Fruit fly (Drosophila melanogaster) whole organism, embryonic: ENCODE data around the gene Prosbeta6.

Experiments used
- Adf1 ChIP-seq: fragments of 200-800 bp; sonication (Bioruptor generic); IDR thresholded peaks from 2 replicates; pipeline ENCODE4 v1.3.6; 2022; ENCODE audit warnings: missing biosample characterization, missing genetic modification characterization
- Aef1 ChIP-seq: fragments of 200-800 bp; sonication (Bioruptor generic); IDR thresholded peaks from 3 replicates; pipeline ENCODE4 v1.3.6; 2022; ENCODE audit warnings: missing biosample characterization, missing genetic modification characterization
- B-H1 ChIP-seq: fragments of 200-800 bp; sonication (Bioruptor generic); IDR thresholded peaks from 3 replicates; pipeline ENCODE4 v1.3.6; 2022; ENCODE audit warnings: missing biosample characterization, missing genetic modification characterization
- CG10462 ChIP-seq: fragments of 200-800 bp; sonication (Bioruptor generic); optimal IDR thresholded peaks from 2 replicates; lab custom pipeline; 2016; ENCODE audit warnings: missing biosample characterization, missing genetic modification characterization
- CG10543 ChIP-seq: fragments of 200-800 bp; sonication (Bioruptor generic); optimal IDR thresholded peaks from 3 replicates; lab custom pipeline; 2017; ENCODE audit warnings: missing biosample characterization, mild to moderate bottlenecking, missing genetic modification characterization, moderate library complexity
- CG10654 ChIP-seq: fragments of 200-800 bp; sonication (Bioruptor generic); optimal IDR thresholded peaks from 2 replicates; lab custom pipeline; 2016; ENCODE audit warnings: missing biosample characterization, missing genetic modification characterization
- CG11695 ChIP-seq: fragments of 200-800 bp; sonication (Bioruptor generic); IDR thresholded peaks from 3 replicates; pipeline ENCODE4 v1.3.6; 2022; ENCODE audit warnings: missing biosample characterization, missing genetic modification characterization
- CG13624 ChIP-seq: fragments of 200-800 bp; sonication (Bioruptor generic); optimal IDR thresholded peaks from 2 replicates; lab custom pipeline; 2016; ENCODE audit warnings: missing biosample characterization, missing genetic modification characterization
- CG1602 ChIP-seq: fragments of 200-800 bp; sonication (Bioruptor generic); optimal IDR thresholded peaks from 3 replicates; lab custom pipeline; 2016; ENCODE audit warnings: missing biosample characterization, missing genetic modification characterization
- CG1603 ChIP-seq: fragments of 200-800 bp; sonication (Bioruptor generic); optimal IDR thresholded peaks from 2 replicates; lab custom pipeline; 2019; ENCODE audit warnings: missing biosample characterization, mild to moderate bottlenecking, missing genetic modification characterization, moderate library complexity
- CG2202 ChIP-seq: fragments of 200-800 bp; sonication (Bioruptor generic); optimal IDR thresholded peaks from 2 replicates; lab custom pipeline; 2018; ENCODE audit warnings: missing biosample characterization, mild to moderate bottlenecking, missing genetic modification characterization
- CG30020 ChIP-seq: fragments of 200-800 bp; optimal IDR thresholded peaks from 2 replicates; lab custom pipeline; 2019; ENCODE audit warnings: missing biosample characterization, mild to moderate bottlenecking, missing genetic modification characterization, moderate library complexity
- CG6791 ChIP-seq: fragments of 200-800 bp; sonication (Bioruptor generic); IDR thresholded peaks from 3 replicates; pipeline ENCODE4 v1.3.6; 2022; ENCODE audit warnings: missing biosample characterization, missing genetic modification characterization; ENCODE audit not compliant: partially characterized antibody
- CG6854 ChIP-seq: fragments of 200-800 bp; sonication (Bioruptor generic); optimal IDR thresholded peaks from 3 replicates; lab custom pipeline; 2017; ENCODE audit warnings: missing biosample characterization, mild to moderate bottlenecking, missing genetic modification characterization
- CG8924 ChIP-seq: fragments of 200-800 bp; optimal IDR thresholded peaks from 3 replicates; lab custom pipeline; 2019; ENCODE audit warnings: missing biosample characterization, mild to moderate bottlenecking, missing genetic modification characterization, moderate library complexity
- CG9932 ChIP-seq: fragments of 200-800 bp; sonication (Bioruptor generic); IDR thresholded peaks from 2 replicates; pipeline ENCODE4 v1.3.6; 2022; ENCODE audit warnings: missing biosample characterization, missing genetic modification characterization
- Dfd ChIP-seq, 2 experiments: fragments of >200 bp; optimal IDR thresholded peaks; 2 replicates each; lab custom pipeline; 2017; ENCODE audit warnings: missing biosample characterization in 2 of 2, missing genetic modification characterization in 2 of 2
- Ets65A ChIP-seq: fragments of 200-800 bp; sonication (Bioruptor generic); peaks from one replicate; lab custom pipeline; 2016; ENCODE audit warnings: missing biosample characterization, missing genetic modification characterization
- H15 ChIP-seq: fragments of 200-800 bp; sonication (Bioruptor generic); IDR thresholded peaks from 3 replicates; pipeline ENCODE4 v1.3.6; 2022; ENCODE audit warnings: missing biosample characterization, missing genetic modification characterization
- H2.0 ChIP-seq: fragments of 200-800 bp; sonication (Bioruptor generic); IDR thresholded peaks from 2 replicates; pipeline ENCODE4 v1.3.6; 2022; ENCODE audit warnings: missing biosample characterization, missing genetic modification characterization
- Hsf ChIP-seq: fragments of 200-800 bp; sonication (Bioruptor generic); optimal IDR thresholded peaks from 3 replicates; lab custom pipeline; 2016; ENCODE audit warnings: missing biosample characterization, missing genetic modification characterization
- MESR4 ChIP-seq: fragments of 200-800 bp; sonication (Bioruptor generic); optimal IDR thresholded peaks from 2 replicates; lab custom pipeline; 2018; ENCODE audit warnings: missing biosample characterization, mild to moderate bottlenecking, missing genetic modification characterization, moderate library complexity
- Mrtf ChIP-seq: fragments of 200-800 bp; sonication (Bioruptor generic); IDR thresholded peaks from 3 replicates; pipeline ENCODE4 v1.3.6; 2022; ENCODE audit warnings: missing biosample characterization, missing genetic modification characterization
- NC2α ChIP-seq: fragments of 200-800 bp; sonication (Bioruptor generic); optimal IDR thresholded peaks from 2 replicates; lab custom pipeline; 2016; ENCODE audit warnings: missing biosample characterization, missing genetic modification characterization
- Oli ChIP-seq: fragments of 200-800 bp; sonication (Bioruptor generic); optimal IDR thresholded peaks from 2 replicates; lab custom pipeline; 2018; ENCODE audit warnings: missing biosample characterization, mild to moderate bottlenecking, missing genetic modification characterization, moderate library complexity
- Poxn ChIP-seq: fragments of 200-800 bp; sonication (Bioruptor generic); IDR thresholded peaks from 2 replicates; pipeline ENCODE4 v1.3.6; 2022; ENCODE audit warnings: missing biosample characterization, missing genetic modification characterization
- Sry-δ ChIP-seq: fragments of 200-800 bp; sonication (Bioruptor generic); optimal IDR thresholded peaks from 2 replicates; lab custom pipeline; 2016; ENCODE audit warnings: missing biosample characterization, missing genetic modification characterization
- Taf1 ChIP-seq: fragments of 200-800 bp; sonication (Bioruptor generic); IDR thresholded peaks from 2 replicates; pipeline ENCODE4 v1.3.6; 2022; ENCODE audit warnings: missing biosample characterization, missing genetic modification characterization
- amos ChIP-seq: fragments of 200-800 bp; sonication (Bioruptor generic); IDR thresholded peaks from 2 replicates; pipeline ENCODE4 v1.3.6; 2022; ENCODE audit warnings: missing biosample characterization, missing genetic modification characterization; ENCODE audit not compliant: partially characterized antibody
- ato ChIP-seq: fragments of 200-800 bp; sonication (Bioruptor generic); IDR thresholded peaks from 2 replicates; pipeline ENCODE4 v1.3.6; 2022; ENCODE audit warnings: missing biosample characterization, missing genetic modification characterization; ENCODE audit not compliant: partially characterized antibody
- bcd ChIP-seq: fragments of 200-800 bp; sonication (Bioruptor generic); optimal IDR thresholded peaks from 2 replicates; lab custom pipeline; 2017; ENCODE audit warnings: missing biosample characterization, mild to moderate bottlenecking, missing genetic modification characterization
- ci ChIP-seq: fragments of 200-800 bp; sonication (Bioruptor generic); IDR thresholded peaks from 3 replicates; pipeline ENCODE4 v1.3.6; 2022; ENCODE audit warnings: missing biosample characterization, missing genetic modification characterization
- danr ChIP-seq: fragments of 200-800 bp; sonication (Bioruptor generic); IDR thresholded peaks from 2 replicates; pipeline ENCODE4 v1.3.6; 2022; ENCODE audit warnings: missing biosample characterization, missing genetic modification characterization
- dimm ChIP-seq: fragments of 200-800 bp; sonication (Bioruptor generic); IDR thresholded peaks from 2 replicates; pipeline ENCODE4 v1.3.6; 2022; ENCODE audit warnings: missing biosample characterization, missing genetic modification characterization
- dm ChIP-seq: fragments of 200-800 bp; sonication (Bioruptor generic); optimal IDR thresholded peaks from 3 replicates; lab custom pipeline; 2016; ENCODE audit warnings: missing biosample characterization, missing genetic modification characterization
- dmrt99B ChIP-seq: fragments of 200-800 bp; sonication (Bioruptor generic); optimal IDR thresholded peaks from 2 replicates; lab custom pipeline; 2018; ENCODE audit warnings: missing biosample characterization, mild to moderate bottlenecking, missing genetic modification characterization, moderate library complexity
- eve ChIP-seq, 2 experiments: fragments of >200 bp; optimal IDR thresholded peaks; 2 replicates each; lab custom pipeline; 2017; ENCODE audit warnings: missing biosample characterization in 2 of 2, missing genetic modification characterization in 2 of 2
- gfzf ChIP-seq: fragments of 200-800 bp; sonication (Bioruptor generic); optimal IDR thresholded peaks from 2 replicates; lab custom pipeline; 2016; ENCODE audit warnings: missing biosample characterization, mild to moderate bottlenecking, missing genetic modification characterization, moderate library complexity
- hkb ChIP-seq, 2 experiments: fragments of 200-800 bp in 1 of 2; fragments of >200 bp in 1 of 2; sonication (Bioruptor generic) in 1 of 2; IDR thresholded peaks in 1 of 2; optimal IDR thresholded peaks in 1 of 2; 2 replicates each; pipeline versions ENCODE4 v1.3.6 to Lab custom; 2017 to 2022; ENCODE audit warnings: missing biosample characterization in 1 of 2, missing genetic modification characterization in 1 of 2
- hth ChIP-seq: fragments of >200 bp; optimal IDR thresholded peaks from 2 replicates; lab custom pipeline; 2017; ENCODE audit warnings: inconsistent platforms
- insv ChIP-seq, 2 experiments: fragments of 200-800 bp; sonication (Bioruptor generic); optimal IDR thresholded peaks; 3 replicates each; lab custom pipeline; 2016 to 2018; ENCODE audit warnings: missing biosample characterization in 2 of 2, missing genetic modification characterization in 2 of 2
- klu ChIP-seq: fragments of 200-800 bp; sonication (Bioruptor generic); IDR thresholded peaks from 2 replicates; pipeline ENCODE4 v1.3.6; 2022; ENCODE audit warnings: missing biosample characterization, missing genetic modification characterization
- lab ChIP-seq: fragments of 200-800 bp; sonication (Bioruptor generic); optimal IDR thresholded peaks from 3 replicates; lab custom pipeline; 2017; ENCODE audit warnings: missing biosample characterization, missing genetic modification characterization, mild to moderate bottlenecking, moderate library complexity, missing genetic modification reagents
- lola ChIP-seq, 3 experiments: fragments of >200 bp in 2 of 3; fragments of 200-800 bp in 1 of 3; sonication (Bioruptor generic) in 1 of 3; optimal IDR thresholded peaks; 2 replicates each; lab custom pipeline; 2017 to 2019; ENCODE audit warnings: missing biosample characterization in 3 of 3, missing genetic modification characterization in 3 of 3, mild to moderate bottlenecking in 1 of 3, moderate library complexity in 1 of 3
- luna ChIP-seq: fragments of 200-800 bp; sonication (Bioruptor generic); optimal IDR thresholded peaks from 2 replicates; lab custom pipeline; 2016; ENCODE audit warnings: missing biosample characterization, missing genetic modification characterization
- oc ChIP-seq: fragments of 200-800 bp; sonication (Bioruptor generic); optimal IDR thresholded peaks from 2 replicates; lab custom pipeline; 2018; ENCODE audit warnings: missing biosample characterization, mild to moderate bottlenecking, missing genetic modification characterization, moderate library complexity
- onecut ChIP-seq: fragments of 200-800 bp; sonication (Bioruptor generic); IDR thresholded peaks from 2 replicates; pipeline ENCODE4 v1.3.6; 2022; ENCODE audit warnings: missing biosample characterization, missing genetic modification characterization
- peb ChIP-seq: fragments of 200-800 bp; sonication (Bioruptor generic); IDR thresholded peaks from 2 replicates; pipeline ENCODE4 v1.3.6; 2022; ENCODE audit warnings: missing biosample characterization, missing genetic modification characterization
- pnt ChIP-seq: fragments of 200-800 bp; sonication (Bioruptor generic); optimal IDR thresholded peaks from 3 replicates; lab custom pipeline; 2016; ENCODE audit warnings: missing biosample characterization, missing genetic modification characterization
- pzg ChIP-seq: fragments of 200-800 bp; sonication (Bioruptor generic); optimal IDR thresholded peaks from 3 replicates; lab custom pipeline; 2018; ENCODE audit warnings: missing biosample characterization, mild to moderate bottlenecking, missing genetic modification characterization, moderate library complexity
- wor ChIP-seq: fragments of 200-800 bp; sonication (Bioruptor generic); IDR thresholded peaks from 2 replicates; pipeline ENCODE4 v1.3.6; 2022; ENCODE audit warnings: missing biosample characterization, missing genetic modification characterization

Prosbeta6 gene

DNA sequence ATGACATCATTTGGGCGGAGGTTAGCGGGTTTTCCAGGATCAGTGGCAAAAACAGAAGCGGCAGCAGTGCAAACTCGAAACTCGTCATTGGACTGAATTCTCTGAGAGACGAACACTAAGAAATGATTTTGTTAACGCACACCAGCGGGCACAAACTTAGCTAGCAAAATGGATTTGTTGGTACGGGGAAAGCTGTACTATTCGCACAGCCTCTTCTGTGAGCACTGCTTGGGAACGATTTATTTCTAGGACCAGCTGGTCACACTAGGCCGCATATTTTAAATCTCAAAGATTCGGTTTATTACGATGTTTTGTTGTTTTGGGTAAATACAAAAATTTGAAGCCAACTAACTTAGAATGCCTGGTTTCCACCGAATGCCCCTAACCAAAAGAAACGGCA lies 1.1 kb downstream of the Prosbeta6 start, which contains the start of gene CG4098 (continued):
- no peak for TF ChIP-seq CG6854 (GFP tag; lab: Kevin White, UChicago)
- peak; percentile 31 for TF ChIP-seq dmrt99B (tag; lab: Kevin White, UChicago)
- TF ChIP-seq hth = no peak
- TF ChIP-seq Adf1 (GFP tag; lab: Robert Waterston, UW) = peak; percentile 27; the same call in 1 of the 2 replicates
- TF ChIP-seq dm (GFP tag; lab: Kevin White, UChicago) = peak; percentile 11
- no peak for TF ChIP-seq Dfd (GFP tag; optimal IDR thresholded peaks at IDR 0.05; lab: Kevin White, UChicago)
- peak; percentile 52 for TF ChIP-seq Hsf
- peak; percentile 35 for TF ChIP-seq pnt (GFP tag; lab: Kevin White, UChicago)
- TF ChIP-seq CG1603 (tag; lab: Kevin White, UChicago) = peak; percentile 75
- TF ChIP-seq Taf1 (GFP tag; lab: Robert Waterston, UW) = peak; percentile 65
- no peak for TF ChIP-seq oc (tag; lab: Kevin White, UChicago)
- TF ChIP-seq CG30020 (tag; lab: Kevin White, UChicago) = no peak
- TF ChIP-seq gfzf (GFP tag; lab: Kevin White, UChicago) = peak; percentile 77
- no peak for TF ChIP-seq peb
- TF ChIP-seq Sry-δ = peak; percentile 51
- no peak for TF ChIP-seq hkb (optimal IDR thresholded peaks at IDR 0.05; lab: Kevin White, UChicago)
- 0 out of 2 replicates have a peak, but pooled peaks have one; percentile 34 for TF ChIP-seq hkb (GFP tag; IDR thresholded peaks at IDR 0.05; lab: Robert Waterston, UW)
- TF ChIP-seq Mrtf (GFP tag; lab: Robert Waterston, UW) = peak; percentile 58; the same call in 1 of the 3 replicates
- no peak for TF ChIP-seq eve (GFP tag; optimal IDR thresholded peaks at IDR 0.05; lab: Kevin White, UChicago)
- TF ChIP-seq CG11695 (GFP tag; lab: Robert Waterston, UW) = no peak
- TF ChIP-seq danr (GFP tag; lab: Robert Waterston, UW) = no peak
- TF ChIP-seq amos (GFP tag; lab: Robert Waterston, UW) = no peak; the same call in 1 of the 2 replicates
- peak; percentile 58 for TF ChIP-seq Aef1
- peak; percentile 1 for TF ChIP-seq Oli
- peak; percentile 10 for TF ChIP-seq luna
- TF ChIP-seq CG13624 (GFP tag; lab: Kevin White, UChicago) = peak; percentile 59
- peak; percentile 62; the same call in 1 of the 3 replicates for TF ChIP-seq H15 (GFP tag; lab: Robert Waterston, UW)
- no peak for TF ChIP-seq CG2202 (tag; lab: Kevin White, UChicago)
- TF ChIP-seq CG6791 (GFP tag; lab: Robert Waterston, UW) = no peak
- TF ChIP-seq CG8924 = peak; percentile 1
- no peak for TF ChIP-seq dimm (GFP tag; lab: Robert Waterston, UW)
- peak; percentile 88 for TF ChIP-seq CG9932
- TF ChIP-seq wor (GFP tag; lab: Robert Waterston, UW) = no peak
- TF ChIP-seq CG10654 (GFP tag; lab: Kevin White, UChicago) = peak; percentile 30
- no peak for TF ChIP-seq klu
- TF ChIP-seq B-H1 (GFP tag; lab: Robert Waterston, UW) = peak; percentile 24; the same call in 2 of the 3 replicates
- TF ChIP-seq CG1602 = peak; percentile 16
- peak; percentile 87; the same call in 2 of the 3 replicates for TF ChIP-seq ci (GFP tag; lab: Robert Waterston, UW)
- TF ChIP-seq pzg (GFP tag; lab: Kevin White, UChicago) = peak; percentile 68
- TF ChIP-seq H2.0 = peak; percentile 77
- no peak for TF ChIP-seq CG10462 (GFP tag; lab: Kevin White, UChicago)
- TF ChIP-seq Poxn (GFP tag; lab: Robert Waterston, UW) = no peak
- no peak for TF ChIP-seq ato (GFP tag; lab: Robert Waterston, UW)
- TF ChIP-seq lab = peak; percentile 67
- peak; percentile 47 for TF ChIP-seq bcd (GFP tag; lab: Kevin White, UChicago)
- peak; percentile 27 for TF ChIP-seq CG10543
- peak; percentile 56 for TF ChIP-seq onecut (GFP tag; lab: Robert Waterston, UW)
- TF ChIP-seq insv (GFP tag; optimal IDR thresholded peaks at IDR 0.05; lab: Kevin White, UChicago) = no peak
- TF ChIP-seq lola (GFP tag; optimal IDR thresholded peaks at IDR 0.05; lab: Kevin White, UChicago) = no peak
- no peak for TF ChIP-seq NC2α (GFP tag; lab: Kevin White, UChicago)
- peak; percentile 33 for TF ChIP-seq MESR4 (GFP tag; lab: Kevin White, UChicago)
- no peak for TF ChIP-seq Ets65A
